Fruit fly (Drosophila melanogaster): Measurements from ENCODE around the gene CG32409.
A peak's percentile ranks its signal among the peaks of the same experiment; 100 is the strongest.

The CG32409 gene

dm6 chr3L:5947110-5947731 is 47.9 kb downstream of the CG32409 start (continued):
- TF ChIP-seq aop (GFP tag; IDR thresholded peaks at IDR 0.05) = no peak
- no peak for TF ChIP-seq Deaf1 (tag; optimal IDR thresholded peaks at IDR 0.05)
- no peak for TF ChIP-seq ranshi (GFP tag; IDR thresholded peaks at IDR 0.05)
- no peak for TF ChIP-seq dm (GFP tag; optimal IDR thresholded peaks at IDR 0.05)
- TF ChIP-seq CG14050 (GFP tag; IDR thresholded peaks at IDR 0.05) = no peak
- TF ChIP-seq hth (optimal IDR thresholded peaks at IDR 0.05) = no peak
- peak in 1 of 3 experiments; percentile 62 for TF ChIP-seq Stat92E (GFP tag; optimal IDR thresholded peaks at IDR 0.05)
- peak; percentile 9 for TF ChIP-seq CG8359 (GFP tag; optimal IDR thresholded peaks at IDR 0.05; ENCODE audit: borderline replicate concordance)
- TF ChIP-seq Ets65A (GFP tag) = no peak
- no peak for TF ChIP-seq tup (GFP tag; optimal IDR thresholded peaks at IDR 0.05)
- TF ChIP-seq CG14860 (GFP tag; IDR thresholded peaks at IDR 0.05; ENCODE audit: partially characterized antibody) = no peak
- no peak for TF ChIP-seq CG4404 (GFP tag; IDR thresholded peaks at IDR 0.05)
- peak; percentile 85 for TF ChIP-seq kni (GFP tag; optimal IDR thresholded peaks at IDR 0.05)
- TF ChIP-seq Antp (GFP tag; optimal IDR thresholded peaks at IDR 0.05) = no peak
- no peak for TF ChIP-seq slp2 (GFP tag; optimal IDR thresholded peaks at IDR 0.05)
- TF ChIP-seq psq (GFP tag; optimal IDR thresholded peaks at IDR 0.05) = no peak
- TF ChIP-seq trh (GFP tag; optimal IDR thresholded peaks at IDR 0.05) = no peak
- no peak for TF ChIP-seq mld (GFP tag; IDR thresholded peaks at IDR 0.05; ENCODE audit: partially characterized antibody)
- TF ChIP-seq CG6254 (GFP tag; optimal IDR thresholded peaks at IDR 0.05) = no peak
- TF ChIP-seq knrl (GFP tag; IDR thresholded peaks at IDR 0.05; ENCODE audit: partially characterized antibody) = no peak
- no peak for TF ChIP-seq CG11456 (GFP tag; IDR thresholded peaks at IDR 0.05)
- no peak for TF ChIP-seq Dll (GFP tag; IDR thresholded peaks at IDR 0.05; ENCODE audit: partially characterized antibody)
- peak; percentile 81 for TF ChIP-seq salm (tag; optimal IDR thresholded peaks at IDR 0.05)
- no peak for TF ChIP-seq CG11723 (GFP tag; optimal IDR thresholded peaks at IDR 0.05)
- no peak for TF ChIP-seq CG5953 (GFP tag; IDR thresholded peaks at IDR 0.05)
- no peak for TF ChIP-seq CG32772 (GFP tag; IDR thresholded peaks at IDR 0.05)
- TF ChIP-seq CG6683 (GFP tag; optimal IDR thresholded peaks at IDR 0.05) = no peak
- TF ChIP-seq NC2α (GFP tag; optimal IDR thresholded peaks at IDR 0.05) = no peak
- no peak for TF ChIP-seq CG16813 (GFP tag; IDR thresholded peaks at IDR 0.05; ENCODE audit: partially characterized antibody)
- TF ChIP-seq abd-A (tag; optimal IDR thresholded peaks at IDR 0.05) = no peak
- peak in 1 of 2 experiments; percentile 46 for TF ChIP-seq eve (GFP tag; optimal IDR thresholded peaks at IDR 0.05)
- TF ChIP-seq ara (GFP tag; IDR thresholded peaks at IDR 0.05) = no peak
- no peak for TF ChIP-seq Myb (GFP tag; optimal IDR thresholded peaks at IDR 0.05)
- no peak for TF ChIP-seq Spps (tag; optimal IDR thresholded peaks at IDR 0.05)
- no peak for TF ChIP-seq bbx (GFP tag; IDR thresholded peaks at IDR 0.05; ENCODE audit: partially characterized antibody)
- TF ChIP-seq phol (tag; optimal IDR thresholded peaks at IDR 0.05) = no peak
- no peak for TF ChIP-seq repo (GFP tag; optimal IDR thresholded peaks at IDR 0.05)
- TF ChIP-seq stc (GFP tag; IDR thresholded peaks at IDR 0.05) = no peak
- no peak for TF ChIP-seq Meics (GFP tag; optimal IDR thresholded peaks at IDR 0.05)
- no peak for TF ChIP-seq CG10431 (GFP tag; optimal IDR thresholded peaks at IDR 0.05)
- TF ChIP-seq gem (tag; optimal IDR thresholded peaks at IDR 0.05) = no peak
- TF ChIP-seq CG6272 (GFP tag; IDR thresholded peaks at IDR 0.05) = no peak
- no peak for TF ChIP-seq CG17361 (GFP tag; IDR thresholded peaks at IDR 0.05)
- TF ChIP-seq ase (GFP tag; IDR thresholded peaks at IDR 0.05) = no peak
- TF ChIP-seq CG2202 (tag; optimal IDR thresholded peaks at IDR 0.05) = peak; percentile 34
- no peak for TF ChIP-seq oc (tag; optimal IDR thresholded peaks at IDR 0.05)
- no peak for TF ChIP-seq lab (GFP tag; optimal IDR thresholded peaks at IDR 0.05)
- no peak for TF ChIP-seq p53 (GFP tag; optimal IDR thresholded peaks at IDR 0.05)
- TF ChIP-seq scrt (GFP tag; optimal IDR thresholded peaks at IDR 0.05) = no peak
- peak; percentile 15 for TF ChIP-seq Sry-β (GFP tag; optimal IDR thresholded peaks at IDR 0.05)
